Fruit fly (Drosophila melanogaster): ENCODE results near the gene SkpA.

dm6 chrX:687330-688078 is 31.6 kb downstream of the SkpA start:
- TF ChIP-seq Dfd (GFP tag; optimal IDR thresholded peaks at IDR 0.05) (no peak), OdsH (GFP tag; optimal IDR thresholded peaks at IDR 0.05) (no peak), N (GFP tag; optimal IDR thresholded peaks at IDR 0.05) (no peak), dsf (GFP tag; optimal IDR thresholded peaks at IDR 0.05; ENCODE audit: borderline replicate concordance) (no peak), Hr78 (GFP tag; optimal IDR thresholded peaks at IDR 0.05) (no peak), psq (GFP tag; optimal IDR thresholded peaks at IDR 0.05) (peak; percentile 90), usp (GFP tag; optimal IDR thresholded peaks at IDR 0.05) (no peak), br (GFP tag; optimal IDR thresholded peaks at IDR 0.05) (no peak), Vsx2 (GFP tag; optimal IDR thresholded peaks at IDR 0.05; ENCODE audit: partially characterized antibody) (peak; percentile 33)
